Fruit fly (Drosophila melanogaster) whole organism, embryonic: ENCODE results near the gene CG10747.

Experiments
- Aef1 ChIP-seq: fragments of 200-800 bp; sonication (Bioruptor generic); IDR thresholded peaks from 3 replicates; pipeline ENCODE4 v1.3.6; 2022; ENCODE audit warnings: missing biosample characterization, missing genetic modification characterization
- Atf-2 ChIP-seq: fragments of 200-800 bp; sonication (Bioruptor generic); optimal IDR thresholded peaks from 2 replicates; lab custom pipeline; 2016; ENCODE audit warnings: missing biosample characterization, missing genetic modification characterization
- Bdp1 ChIP-seq: fragments of 200-800 bp; sonication (Bioruptor generic); optimal IDR thresholded peaks from 3 replicates; lab custom pipeline; 2016; ENCODE audit warnings: missing biosample characterization, missing genetic modification characterization
- Bgb ChIP-seq: fragments of 200-800 bp; sonication (Bioruptor generic); IDR thresholded peaks from 2 replicates; pipeline ENCODE4 v1.3.6; 2022; ENCODE audit warnings: missing biosample characterization, missing genetic modification characterization; ENCODE audit not compliant: partially characterized antibody
- CG12155 ChIP-seq: fragments of 200-800 bp; sonication (Bioruptor generic); optimal IDR thresholded peaks from 3 replicates; lab custom pipeline; 2016; ENCODE audit warnings: missing biosample characterization, missing genetic modification characterization
- CG1233 ChIP-seq: fragments of 200-800 bp; sonication (Bioruptor generic); optimal IDR thresholded peaks from 4 replicates; lab custom pipeline; 2018; ENCODE audit warnings: missing biosample characterization, mild to moderate bottlenecking, missing genetic modification characterization
- CG13296 ChIP-seq: fragments of 200-800 bp; sonication (Bioruptor generic); optimal IDR thresholded peaks from 3 replicates; lab custom pipeline; 2018; ENCODE audit warnings: missing biosample characterization, mild to moderate bottlenecking, missing genetic modification characterization
- CG15011 ChIP-seq: fragments of 200-800 bp; sonication (Bioruptor generic); optimal IDR thresholded peaks from 3 replicates; lab custom pipeline; 2018; ENCODE audit warnings: missing biosample characterization, mild to moderate bottlenecking, missing genetic modification characterization
- CG17912 ChIP-seq: fragments of 200-800 bp; sonication (Bioruptor generic); optimal IDR thresholded peaks from 2 replicates; lab custom pipeline; 2018; ENCODE audit warnings: missing biosample characterization, mild to moderate bottlenecking, missing genetic modification characterization
- CG2120 ChIP-seq: fragments of 200-800 bp; sonication (Bioruptor generic); optimal IDR thresholded peaks from 3 replicates; lab custom pipeline; 2016; ENCODE audit warnings: missing biosample characterization, missing genetic modification characterization
- CG30020 ChIP-seq: fragments of 200-800 bp; optimal IDR thresholded peaks from 2 replicates; lab custom pipeline; 2019; ENCODE audit warnings: missing biosample characterization, mild to moderate bottlenecking, missing genetic modification characterization, moderate library complexity
- CG30431 ChIP-seq: fragments of 200-800 bp; sonication (Bioruptor generic); optimal IDR thresholded peaks from 2 replicates; lab custom pipeline; 2017; ENCODE audit warnings: missing biosample characterization, missing genetic modification characterization
- CG31441 ChIP-seq: fragments of 200-800 bp; sonication (Bioruptor generic); IDR thresholded peaks from 2 replicates; pipeline ENCODE4 v1.3.6; 2022; ENCODE audit warnings: missing biosample characterization, missing genetic modification characterization
- CG34422 ChIP-seq: fragments of 200-800 bp; sonication (Bioruptor generic); IDR thresholded peaks from 3 replicates; pipeline ENCODE4 v1.3.6; 2022; ENCODE audit warnings: missing biosample characterization, missing genetic modification characterization
- CG3726 ChIP-seq: fragments of 200-800 bp; sonication (Bioruptor generic); IDR thresholded peaks from 3 replicates; pipeline ENCODE4, ENCODE4 v1.3.6; 2022; ENCODE audit warnings: missing biosample characterization, missing genetic modification characterization
- CG42726 ChIP-seq: fragments of 200-800 bp; sonication (Bioruptor generic); IDR thresholded peaks from 2 replicates; pipeline ENCODE4 v1.3.6; 2022; ENCODE audit warnings: missing biosample characterization, missing genetic modification characterization; ENCODE audit not compliant: partially characterized antibody
- CG5953 ChIP-seq: fragments of 200-800 bp; sonication (Bioruptor generic); IDR thresholded peaks from 2 replicates; pipeline ENCODE4 v1.3.6; 2022; ENCODE audit warnings: missing biosample characterization, missing genetic modification characterization
- CG7556 ChIP-seq: fragments of 200-800 bp; sonication (Bioruptor generic); optimal IDR thresholded peaks from 2 replicates; lab custom pipeline; 2017; ENCODE audit warnings: missing biosample characterization, mild to moderate bottlenecking, missing genetic modification characterization
- CG7786 ChIP-seq: fragments of 200-800 bp; sonication (Bioruptor generic); optimal IDR thresholded peaks from 2 replicates; lab custom pipeline; 2016; ENCODE audit warnings: missing biosample characterization, missing genetic modification characterization
- CG9727 ChIP-seq: fragments of 200-800 bp; sonication (Bioruptor generic); optimal IDR thresholded peaks from 3 replicates; lab custom pipeline; 2017; ENCODE audit warnings: missing biosample characterization, mild to moderate bottlenecking, missing genetic modification characterization
- CG9876 ChIP-seq: fragments of 200-800 bp; sonication (Bioruptor generic); optimal IDR thresholded peaks from 2 replicates; lab custom pipeline; 2016; ENCODE audit warnings: missing biosample characterization, missing genetic modification characterization
- D ChIP-seq, 2 experiments: fragments of 200-800 bp in 1 of 2; fragments of >200 bp in 1 of 2; sonication (Bioruptor generic) in 1 of 2; optimal IDR thresholded peaks; 2 replicates in 1 of 2; 3 replicates in 1 of 2; lab custom pipeline; 2017; ENCODE audit warnings: mild to moderate bottlenecking in 1 of 2, missing biosample characterization in 1 of 2, missing genetic modification characterization in 1 of 2, missing genetic modification reagents in 1 of 2
- Elba2 ChIP-seq: fragments of 200-800 bp; sonication (Bioruptor generic); optimal IDR thresholded peaks from 3 replicates; lab custom pipeline; 2016; ENCODE audit warnings: missing biosample characterization, missing genetic modification characterization
- Fer2 ChIP-seq: fragments of 200-800 bp; sonication (Bioruptor generic); optimal IDR thresholded peaks from 2 replicates; lab custom pipeline; 2018; ENCODE audit warnings: missing biosample characterization, mild to moderate bottlenecking, missing genetic modification characterization, moderate library complexity
- Fer3 ChIP-seq: fragments of 200-800 bp; sonication (Bioruptor generic); optimal IDR thresholded peaks from 2 replicates; lab custom pipeline; 2018; ENCODE audit warnings: missing biosample characterization, mild to moderate bottlenecking, missing genetic modification characterization, moderate library complexity
- HmgD ChIP-seq: fragments of 200-800 bp; sonication (Bioruptor generic); optimal IDR thresholded peaks from 3 replicates; lab custom pipeline; 2016; ENCODE audit warnings: missing biosample characterization, missing genetic modification characterization
- Jarid2 ChIP-seq: fragments of 200-800 bp; sonication (Bioruptor generic); optimal IDR thresholded peaks from 3 replicates; lab custom pipeline; 2017; ENCODE audit warnings: mild to moderate bottlenecking, missing biosample characterization, missing genetic modification reagents, missing genetic modification characterization
- Nf-YA ChIP-seq: fragments of 200-800 bp; sonication (Bioruptor generic); IDR thresholded peaks from 2 replicates; pipeline ENCODE4 v1.3.6; 2022; ENCODE audit warnings: missing biosample characterization, missing genetic modification characterization
- Nf-YB ChIP-seq: fragments of 200-800 bp; sonication (Bioruptor generic); optimal IDR thresholded peaks from 3 replicates; lab custom pipeline; 2019; ENCODE audit warnings: missing biosample characterization, mild to moderate bottlenecking, missing genetic modification characterization, moderate library complexity
- Rx ChIP-seq: fragments of 200-800 bp; sonication (Bioruptor generic); IDR thresholded peaks from 2 replicates; pipeline ENCODE4 v1.3.6; 2022; ENCODE audit warnings: missing biosample characterization, missing genetic modification characterization
- Sox102F ChIP-seq: fragments of 200-800 bp; sonication (Bioruptor generic); optimal IDR thresholded peaks from 2 replicates; lab custom pipeline; 2018; ENCODE audit warnings: missing biosample characterization, mild to moderate bottlenecking, missing genetic modification characterization, moderate library complexity
- ab ChIP-seq: fragments of 200-800 bp; sonication (Bioruptor generic); optimal IDR thresholded peaks from 2 replicates; lab custom pipeline; 2016; ENCODE audit warnings: missing biosample characterization, missing genetic modification characterization
- bcd ChIP-seq: fragments of 200-800 bp; sonication (Bioruptor generic); optimal IDR thresholded peaks from 2 replicates; lab custom pipeline; 2017; ENCODE audit warnings: missing biosample characterization, mild to moderate bottlenecking, missing genetic modification characterization
- bigmax ChIP-seq: fragments of 200-800 bp; sonication (Bioruptor generic); optimal IDR thresholded peaks from 2 replicates; lab custom pipeline; 2018; ENCODE audit warnings: missing biosample characterization, mild to moderate bottlenecking, missing genetic modification characterization
- crc ChIP-seq: fragments of 200-800 bp; sonication (Bioruptor generic); optimal IDR thresholded peaks from 2 replicates; lab custom pipeline; 2016; ENCODE audit warnings: missing biosample characterization, missing genetic modification characterization
- dimm ChIP-seq: fragments of 200-800 bp; sonication (Bioruptor generic); IDR thresholded peaks from 2 replicates; pipeline ENCODE4 v1.3.6; 2022; ENCODE audit warnings: missing biosample characterization, missing genetic modification characterization
- dmrt99B ChIP-seq: fragments of 200-800 bp; sonication (Bioruptor generic); optimal IDR thresholded peaks from 2 replicates; lab custom pipeline; 2018; ENCODE audit warnings: missing biosample characterization, mild to moderate bottlenecking, missing genetic modification characterization, moderate library complexity
- lbe ChIP-seq: fragments of 200-800 bp; sonication (Bioruptor generic); optimal IDR thresholded peaks from 2 replicates; lab custom pipeline; 2016; ENCODE audit warnings: missing biosample characterization, mild to moderate bottlenecking, missing genetic modification characterization
- otp ChIP-seq: fragments of 200-800 bp; sonication (Bioruptor generic); IDR thresholded peaks from 3 replicates; pipeline ENCODE4, ENCODE4 v1.3.6; 2022; ENCODE audit warnings: missing biosample characterization, missing genetic modification characterization
- prd ChIP-seq, 3 experiments: fragments of >200 bp in 2 of 3; fragments of 200-800 bp in 1 of 3; sonication (Bioruptor generic) in 1 of 3; optimal IDR thresholded peaks in 2 of 3; IDR thresholded peaks in 1 of 3; 2 replicates in 2 of 3; 3 replicates in 1 of 3; pipeline versions ENCODE4 v1.3.6 to Lab custom; 2017 to 2022; ENCODE audit warnings: missing biosample characterization in 1 of 3, missing genetic modification characterization in 1 of 3
- pros ChIP-seq: fragments of 200-800 bp; sonication (Bioruptor generic); optimal IDR thresholded peaks from 3 replicates; lab custom pipeline; 2019; ENCODE audit warnings: missing biosample characterization, mild to moderate bottlenecking, missing genetic modification characterization, moderate library complexity
- pzg ChIP-seq: fragments of 200-800 bp; sonication (Bioruptor generic); optimal IDR thresholded peaks from 3 replicates; lab custom pipeline; 2018; ENCODE audit warnings: missing biosample characterization, mild to moderate bottlenecking, missing genetic modification characterization, moderate library complexity
- schlank ChIP-seq: fragments of 200-800 bp; sonication (Bioruptor generic); optimal IDR thresholded peaks from 2 replicates; lab custom pipeline; 2018; ENCODE audit warnings: missing biosample characterization, mild to moderate bottlenecking, missing genetic modification characterization
- sens ChIP-seq: fragments of 200-800 bp; sonication (Bioruptor generic); peaks from one replicate; lab custom pipeline; 2016; ENCODE audit warnings: missing biosample characterization, missing genetic modification characterization
- slp2 ChIP-seq: fragments of 200-800 bp; sonication (Bioruptor generic); optimal IDR thresholded peaks from 2 replicates; lab custom pipeline; 2016; ENCODE audit warnings: missing biosample characterization, missing genetic modification characterization
- sna ChIP-seq: fragments of 200-800 bp; sonication (Bioruptor generic); IDR thresholded peaks from 2 replicates; pipeline ENCODE4 v1.3.6; 2022; ENCODE audit warnings: missing biosample characterization, missing genetic modification characterization; ENCODE audit not compliant: partially characterized antibody
- twi ChIP-seq: fragments of 200-800 bp; optimal IDR thresholded peaks from 2 replicates; lab custom pipeline; 2019; ENCODE audit warnings: missing biosample characterization, mild to moderate bottlenecking, missing genetic modification characterization, moderate library complexity
- zen ChIP-seq: fragments of 200-800 bp; sonication (Bioruptor generic); optimal IDR thresholded peaks from 3 replicates; lab custom pipeline; 2018; ENCODE audit warnings: missing biosample characterization, mild to moderate bottlenecking, missing genetic modification characterization, moderate library complexity

The CG10747 gene

dm6 chr2L:20084785-20085555, 6.2 kb downstream of the CG10747 start, which contains the start of gene fok (continued):
- TF ChIP-seq bcd (GFP tag; lab: Kevin White, UChicago) = peak; percentile 96
- TF ChIP-seq twi (tag; lab: Kevin White, UChicago) = peak; percentile 93
- TF ChIP-seq CG12155 = peak; percentile 94
- TF ChIP-seq crc (GFP tag; lab: Kevin White, UChicago) = peak; percentile 92
- TF ChIP-seq CG3726 (GFP tag; lab: Robert Waterston, UW) = peak; percentile 82
- TF ChIP-seq CG15011 (GFP tag; lab: Kevin White, UChicago) = peak; percentile 96
- peak; percentile 91 for TF ChIP-seq pros (GFP tag; lab: Kevin White, UChicago)
- peak; percentile 86 for TF ChIP-seq slp2 (GFP tag; lab: Kevin White, UChicago)
- TF ChIP-seq CG5953 (GFP tag; lab: Robert Waterston, UW) = peak; percentile 93
- peak; percentile 94 for TF ChIP-seq schlank
- peak; percentile 95 for TF ChIP-seq Sox102F
- peak; percentile 97 for TF ChIP-seq CG1233 (GFP tag; lab: Kevin White, UChicago)
- TF ChIP-seq HmgD = peak; percentile 70
- no peak for TF ChIP-seq D (optimal IDR thresholded peaks at IDR 0.05; lab: Kevin White, UChicago)
- peak; percentile 97 for TF ChIP-seq D (GFP tag; optimal IDR thresholded peaks at IDR 0.05; lab: Kevin White, UChicago)
- TF ChIP-seq CG30020 (tag; lab: Kevin White, UChicago) = peak; percentile 81
- TF ChIP-seq lbe = peak; percentile 98
- TF ChIP-seq ab = peak; percentile 79
- peak; percentile 66 for TF ChIP-seq Bgb (GFP tag; lab: Robert Waterston, UW)
- TF ChIP-seq Atf-2 (GFP tag; lab: Kevin White, UChicago) = peak; percentile 92
- TF ChIP-seq CG42726 (GFP tag; lab: Robert Waterston, UW) = peak; percentile 43; the same call in 1 of the 2 replicates
- TF ChIP-seq CG17912 (GFP tag; lab: Kevin White, UChicago) = peak; percentile 79
- TF ChIP-seq dmrt99B = peak; percentile 98
- peak; percentile 94 for TF ChIP-seq Aef1 (GFP tag; lab: Robert Waterston, UW)
- peak; percentile 98 for TF ChIP-seq CG2120 (GFP tag; lab: Kevin White, UChicago)
- peak; percentile 96 for TF ChIP-seq CG9727 (GFP tag; lab: Kevin White, UChicago)
- peak; percentile 91 for TF ChIP-seq CG30431 (GFP tag; lab: Kevin White, UChicago)
- TF ChIP-seq zen (tag; lab: Kevin White, UChicago) = peak; percentile 92
- TF ChIP-seq Nf-YB (GFP tag; lab: Kevin White, UChicago) = peak; percentile 86
- peak; percentile 86 for TF ChIP-seq Bdp1
- no peak for TF ChIP-seq prd (optimal IDR thresholded peaks at IDR 0.05; lab: Kevin White, UChicago)
- peak; percentile 95 for TF ChIP-seq prd (GFP tag; IDR thresholded peaks at IDR 0.05; lab: Robert Waterston, UW)
- peak; percentile 44 for TF ChIP-seq bigmax
- no peak for TF ChIP-seq Elba2 (GFP tag; lab: Kevin White, UChicago)
- peak; percentile 99 for TF ChIP-seq sens (GFP tag; lab: Kevin White, UChicago)
- TF ChIP-seq Rx (GFP tag; lab: Robert Waterston, UW) = peak; percentile 68; the same call in 1 of the 2 replicates
- TF ChIP-seq CG13296 (GFP tag; lab: Kevin White, UChicago) = peak; percentile 98
- peak; percentile 91 for TF ChIP-seq CG9876
- peak; percentile 96 for TF ChIP-seq Fer3 (tag; lab: Kevin White, UChicago)
- TF ChIP-seq CG7786 (GFP tag; lab: Kevin White, UChicago) = peak; percentile 96
- peak; percentile 93 for TF ChIP-seq CG34422 (GFP tag; lab: Robert Waterston, UW)
- peak; percentile 86 for TF ChIP-seq otp (GFP tag; lab: Robert Waterston, UW)
- TF ChIP-seq CG7556 (GFP tag; lab: Kevin White, UChicago) = peak; percentile 98
- peak; percentile 93 for TF ChIP-seq CG31441 (GFP tag; lab: Robert Waterston, UW)
- TF ChIP-seq Jarid2 (GFP tag; lab: Kevin White, UChicago) = peak; percentile 82
- TF ChIP-seq pzg = peak; percentile 23
- TF ChIP-seq dimm (GFP tag; lab: Robert Waterston, UW) = peak; percentile 85
- TF ChIP-seq Fer2 (tag; lab: Kevin White, UChicago) = peak; percentile 95
- TF ChIP-seq sna (GFP tag; lab: Robert Waterston, UW) = no peak
- peak; percentile 75 for TF ChIP-seq Nf-YA (GFP tag; lab: Robert Waterston, UW)
